Worm (Caenorhabditis elegans) whole organism, L2 larva: ENCODE data around the gene fnip-2.

ENCODE experiments used
- C34F6.9 ChIP-seq: fragments of 150-350 bp; optimal IDR thresholded peaks from 2 replicates; lab custom pipeline; 2014; ENCODE audit warnings: missing biosample characterization, missing genetic modification characterization
- F13H6.1 ChIP-seq: sonication (generic microtip); optimal IDR thresholded peaks from 2 replicates; lab custom pipeline; 2016; ENCODE audit warnings: missing genetic modification characterization, missing compliant biosample characterization
- R02D3.7 ChIP-seq: fragments of 150-350 bp; optimal IDR thresholded peaks from 2 replicates; lab custom pipeline; 2014; ENCODE audit warnings: missing biosample characterization, missing genetic modification characterization
- Y55F3AM.14 ChIP-seq: fragments of 200-800 bp; sonication (Bioruptor generic); optimal IDR thresholded peaks from 2 replicates; lab custom pipeline; 2018; ENCODE audit warnings: mild to moderate bottlenecking, missing genetic modification characterization, missing compliant biosample characterization
- ZK546.5 ChIP-seq: sonication (generic microtip); optimal IDR thresholded peaks from 2 replicates; lab custom pipeline; 2017; ENCODE audit warnings: missing biosample characterization, missing genetic modification characterization
- alr-1 ChIP-seq: fragments of 150-350 bp; optimal IDR thresholded peaks from 2 replicates; lab custom pipeline; 2014; ENCODE audit warnings: missing biosample characterization, missing genetic modification characterization
- aly-2 ChIP-seq: fragments of 150-350 bp; optimal IDR thresholded peaks from 2 replicates; lab custom pipeline; 2014; ENCODE audit warnings: missing biosample characterization, missing genetic modification characterization
- ama-1 ChIP-seq: fragments of 150-350 bp; optimal IDR thresholded peaks from 2 replicates; lab custom pipeline; 2018; ENCODE audit warnings: inconsistent platforms
- blmp-1 ChIP-seq: sonication (generic microtip); optimal IDR thresholded peaks from 2 replicates; lab custom pipeline; 2017; ENCODE audit warnings: missing genetic modification characterization, mild to moderate bottlenecking, missing compliant biosample characterization, antibody characterized with exemption, moderate library complexity; ENCODE audit not compliant: insufficient read depth
- ceh-16 ChIP-seq: fragments of 150-350 bp; optimal IDR thresholded peaks from 2 replicates; lab custom pipeline; 2014; ENCODE audit warnings: missing biosample characterization, missing genetic modification characterization
- ceh-82 ChIP-seq: fragments of 150-350 bp; optimal IDR thresholded peaks from 2 replicates; lab custom pipeline; 2014; ENCODE audit warnings: missing biosample characterization, missing genetic modification characterization
- crh-2 ChIP-seq: sonication (generic microtip); optimal IDR thresholded peaks from 2 replicates; lab custom pipeline; 2017; ENCODE audit warnings: missing biosample characterization, missing genetic modification characterization
- dmd-4 ChIP-seq: sonication (generic microtip); optimal IDR thresholded peaks from 2 replicates; lab custom pipeline; 2017; ENCODE audit warnings: missing biosample characterization, missing genetic modification characterization
- egl-27 ChIP-seq: sonication (generic microtip); optimal IDR thresholded peaks from 3 replicates; lab custom pipeline; 2017; ENCODE audit warnings: missing biosample characterization, missing genetic modification reagents, missing genetic modification characterization
- elt-1 ChIP-seq: fragments of 150-350 bp; optimal IDR thresholded peaks from 2 replicates; lab custom pipeline; 2014; ENCODE audit warnings: missing biosample characterization, missing genetic modification characterization
- elt-3 ChIP-seq: sonication (generic microtip); optimal IDR thresholded peaks from 2 replicates; lab custom pipeline; 2017; ENCODE audit warnings: missing biosample characterization, missing genetic modification characterization
- fos-1 ChIP-seq: fragments of 150-350 bp; optimal IDR thresholded peaks from 2 replicates; lab custom pipeline; 2014; ENCODE audit warnings: missing biosample characterization, missing genetic modification characterization
- gmeb-1 ChIP-seq: fragments of 150-350 bp; optimal IDR thresholded peaks from 2 replicates; lab custom pipeline; 2014; ENCODE audit warnings: missing biosample characterization, missing genetic modification characterization
- lin-11 ChIP-seq: fragments of 150-350 bp; sonication (generic microtip); optimal IDR thresholded peaks from 2 replicates; lab custom pipeline; 2014; ENCODE audit warnings: missing biosample characterization, missing genetic modification characterization, inconsistent platforms, mixed read lengths
- lin-13 ChIP-seq: fragments of 150-350 bp; optimal IDR thresholded peaks from 2 replicates; lab custom pipeline; 2014; ENCODE audit warnings: missing biosample characterization, missing genetic modification reagents, missing genetic modification characterization
- lin-39 ChIP-seq: fragments of 150-350 bp; optimal IDR thresholded peaks from 2 replicates; lab custom pipeline; 2014; ENCODE audit warnings: missing biosample characterization, missing genetic modification reagents, missing genetic modification characterization
- lsy-2 ChIP-seq, 2 experiments: fragments of 150-350 bp in 1 of 2; sonication (generic microtip) in 1 of 2; optimal IDR thresholded peaks; 2 replicates each; lab custom pipeline; 2014 to 2017; ENCODE audit warnings: missing biosample characterization in 2 of 2, missing genetic modification characterization in 2 of 2
- mab-5 ChIP-seq: fragments of 150-350 bp; optimal IDR thresholded peaks from 2 replicates; lab custom pipeline; 2014; ENCODE audit warnings: missing biosample characterization, missing genetic modification characterization
- mbf-1 ChIP-seq: sonication (generic microtip); optimal IDR thresholded peaks from 2 replicates; lab custom pipeline; 2017; ENCODE audit warnings: missing biosample characterization, missing genetic modification characterization
- mdl-1 ChIP-seq, 2 experiments: fragments of 150-350 bp in 1 of 2; sonication (generic microtip) in 1 of 2; optimal IDR thresholded peaks; 2 replicates each; lab custom pipeline; 2017; ENCODE audit warnings: missing biosample characterization in 2 of 2, missing genetic modification characterization in 2 of 2
- nhr-10 ChIP-seq: sonication (generic microtip); optimal IDR thresholded peaks from 2 replicates; lab custom pipeline; 2017; ENCODE audit warnings: missing biosample characterization, missing genetic modification characterization
- nhr-11 ChIP-seq: fragments of 150-350 bp; optimal IDR thresholded peaks from 2 replicates; lab custom pipeline; 2014; ENCODE audit warnings: missing biosample characterization, missing genetic modification characterization
- nhr-12 ChIP-seq: fragments of 150-350 bp; optimal IDR thresholded peaks from 2 replicates; lab custom pipeline; 2014; ENCODE audit warnings: missing biosample characterization, missing genetic modification characterization
- nhr-129 ChIP-seq: fragments of 150-350 bp; optimal IDR thresholded peaks from 2 replicates; lab custom pipeline; 2014; ENCODE audit warnings: missing biosample characterization, missing genetic modification characterization
- nhr-21 ChIP-seq: fragments of 150-350 bp; optimal IDR thresholded peaks from 2 replicates; lab custom pipeline; 2014; ENCODE audit warnings: missing biosample characterization, missing genetic modification characterization
- nhr-23 ChIP-seq: fragments of 150-350 bp; optimal IDR thresholded peaks from 2 replicates; lab custom pipeline; 2014; ENCODE audit warnings: missing biosample characterization, missing genetic modification reagents, missing genetic modification characterization
- nhr-237 ChIP-seq: fragments of 150-350 bp; optimal IDR thresholded peaks from 2 replicates; lab custom pipeline; 2014; ENCODE audit warnings: missing biosample characterization, missing genetic modification characterization
- nhr-25 ChIP-seq: fragments of 150-350 bp; sonication (generic microtip); optimal IDR thresholded peaks from 3 replicates; lab custom pipeline; 2014; ENCODE audit warnings: missing biosample characterization, missing genetic modification characterization
- nhr-6 ChIP-seq: fragments of 150-350 bp; optimal IDR thresholded peaks from 2 replicates; lab custom pipeline; 2014; ENCODE audit warnings: missing biosample characterization, missing genetic modification characterization
- nhr-77 ChIP-seq: fragments of 150-350 bp; optimal IDR thresholded peaks from 2 replicates; lab custom pipeline; 2014; ENCODE audit warnings: missing biosample characterization, missing genetic modification characterization
- peb-1 ChIP-seq: fragments of 150-350 bp; optimal IDR thresholded peaks from 2 replicates; lab custom pipeline; 2014; ENCODE audit warnings: missing biosample characterization, missing genetic modification characterization
- sem-4 ChIP-seq: fragments of 150-350 bp; optimal IDR thresholded peaks from 2 replicates; lab custom pipeline; 2014; ENCODE audit warnings: missing biosample characterization, missing genetic modification reagents, missing genetic modification characterization
- skn-1 ChIP-seq: sonication (generic microtip); optimal IDR thresholded peaks from 2 replicates; lab custom pipeline; 2017; ENCODE audit warnings: missing biosample characterization, missing genetic modification characterization
- sma-3 ChIP-seq: sonication (generic microtip); optimal IDR thresholded peaks from 2 replicates; lab custom pipeline; 2016; ENCODE audit warnings: missing genetic modification reagents, missing genetic modification characterization, missing compliant biosample characterization
- sma-9 ChIP-seq, 2 experiments: fragments of 150-350 bp in 1 of 2; sonication (generic microtip) in 1 of 2; optimal IDR thresholded peaks; 2 replicates each; lab custom pipeline; 2014 to 2016; ENCODE audit warnings: missing genetic modification characterization in 2 of 2, mild to moderate bottlenecking in 1 of 2, missing biosample characterization in 1 of 2, missing compliant biosample characterization in 1 of 2, missing genetic modification reagents in 1 of 2, moderate library complexity in 1 of 2
- snpc-4 ChIP-seq: fragments of 150-350 bp; optimal IDR thresholded peaks from 2 replicates; lab custom pipeline; 2014; ENCODE audit warnings: missing biosample characterization, missing genetic modification characterization
- unc-39 ChIP-seq: fragments of 150-350 bp; optimal IDR thresholded peaks from 2 replicates; lab custom pipeline; 2014; ENCODE audit warnings: missing biosample characterization, missing genetic modification characterization
- unc-55 ChIP-seq: fragments of 150-350 bp; sonication (generic microtip); optimal IDR thresholded peaks from 3 replicates; lab custom pipeline; 2014; ENCODE audit warnings: missing biosample characterization, missing genetic modification reagents, missing genetic modification characterization
- unc-62 ChIP-seq: fragments of 150-350 bp; optimal IDR thresholded peaks from 2 replicates; lab custom pipeline; 2014; ENCODE audit warnings: missing biosample characterization, missing genetic modification reagents, missing genetic modification characterization
- zag-1 ChIP-seq: fragments of 150-350 bp; optimal IDR thresholded peaks from 2 replicates; lab custom pipeline; 2014; ENCODE audit warnings: missing biosample characterization, missing genetic modification characterization
- ztf-1 ChIP-seq: fragments of 200-800 bp; sonication (Bioruptor generic); conservative IDR thresholded peaks from 2 replicates; pipeline ENCODE4 v1.3.6; 2022; ENCODE audit warnings: missing genetic modification characterization, missing compliant biosample characterization
- ztf-11 ChIP-seq: sonication (generic microtip); optimal IDR thresholded peaks from 2 replicates; lab custom pipeline; 2017; ENCODE audit warnings: missing biosample characterization, missing genetic modification characterization
- ztf-4 ChIP-seq: fragments of 150-350 bp; optimal IDR thresholded peaks from 2 replicates; lab custom pipeline; 2014; ENCODE audit warnings: missing biosample characterization, missing genetic modification characterization

The fnip-2 gene

DNA sequence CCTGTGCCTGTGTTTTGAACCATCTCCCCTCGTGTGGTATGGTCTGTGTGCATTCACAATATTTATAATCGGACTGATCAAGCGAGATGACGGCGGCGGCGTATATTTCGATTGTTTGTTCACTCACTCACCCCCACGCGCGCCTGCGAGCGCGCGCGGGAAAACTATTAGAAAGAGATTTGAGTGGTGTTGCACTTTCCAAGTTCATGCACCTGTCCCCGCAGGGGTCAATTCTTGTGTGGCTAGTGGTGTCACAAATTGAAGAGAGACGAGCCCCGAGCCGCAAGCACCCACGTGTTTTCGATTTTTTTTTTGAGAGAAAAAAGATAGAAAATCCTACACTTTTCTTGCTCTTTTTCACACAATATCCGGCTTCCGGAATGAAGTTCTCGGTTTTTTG is 5.4 kb upstream of the fnip-2 start (continued):
- no peak for TF ChIP-seq nhr-77 (tag; lab: Kevin White, UChicago)
- TF ChIP-seq peb-1, result no peak
- TF ChIP-seq unc-39 (tag; lab: Kevin White, UChicago), result no peak
- TF ChIP-seq dmd-4 (tag; lab: Kevin White, UChicago), result no peak
- TF ChIP-seq crh-2 (tag; lab: Kevin White, UChicago), result no peak
- TF ChIP-seq mbf-1 (tag; lab: Kevin White, UChicago), result no peak
- TF ChIP-seq sma-9 (GFP tag; optimal IDR thresholded peaks at IDR 0.05; lab: Kevin White, UChicago), result peak; percentile 37
- no peak for TF ChIP-seq sma-9 (tag; optimal IDR thresholded peaks at IDR 0.05; lab: Kevin White, UChicago)
- no peak for TF ChIP-seq snpc-4 (tag; lab: Kevin White, UChicago)

DNA sequence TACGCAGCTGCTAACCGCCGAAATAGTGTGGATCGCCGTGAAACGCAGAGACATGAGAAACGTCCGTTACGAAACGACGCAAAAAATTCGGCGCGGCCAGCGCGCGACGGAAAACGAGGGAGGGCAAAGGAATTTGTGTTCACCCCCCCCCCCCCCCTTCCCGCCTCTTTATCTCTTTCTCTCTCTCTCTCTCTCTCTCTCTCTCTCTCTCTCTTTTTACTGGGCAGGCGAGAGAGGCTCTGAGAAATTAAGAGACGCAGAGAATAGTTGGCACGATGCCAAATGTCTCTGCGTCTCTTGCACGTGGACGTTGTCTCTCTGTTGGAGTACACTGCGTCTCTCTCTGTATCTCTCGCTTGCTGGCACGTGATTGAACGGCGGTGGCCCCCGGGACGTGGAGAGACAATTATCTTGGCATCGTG is 3.3 kb upstream of the fnip-2 start:
- TF ChIP-seq nhr-77 (tag; lab: Kevin White, UChicago) (peak; percentile 66), nhr-10 (tag; lab: Kevin White, UChicago) (peak; percentile 81), lsy-2 (tag; optimal IDR thresholded peaks at IDR 0.05; lab: Kevin White, UChicago) (peak; percentile 89 to 94), mab-5 (tag; lab: Kevin White, UChicago) (peak; percentile 95), peb-1 (no peak), fos-1 (peak; percentile 79), ama-1 (lab: Kevin White, UChicago) (peak; percentile 64), gmeb-1 (tag; lab: Kevin White, UChicago) (peak; percentile 90), unc-55 (peak; percentile 82), blmp-1 (tag; lab: Kevin White, UChicago) (peak; percentile 80), mdl-1 (tag; optimal IDR thresholded peaks at IDR 0.05; lab: Kevin White, UChicago) (peak; percentile 98 to 99), ztf-11 (tag; lab: Kevin White, UChicago) (no peak), snpc-4 (tag; lab: Kevin White, UChicago) (peak; percentile 60), ztf-4 (tag; lab: Kevin White, UChicago) (peak; percentile 75), F13H6.1 (peak; percentile 100), ZK546.5 (tag; lab: Kevin White, UChicago) (peak; percentile 62), ztf-1 (peak; percentile 95; the same call in 1 of the 2 replicates), unc-39 (tag; lab: Kevin White, UChicago) (peak; percentile 17), sma-3 (GFP tag; lab: Kevin White, UChicago) (peak; percentile 98), nhr-23 (tag; lab: Kevin White, UChicago) (no peak), Y55F3AM.14 (GFP tag; lab: Kevin White, UChicago) (peak; percentile 98), nhr-21 (tag; lab: Kevin White, UChicago) (peak; percentile 98), C34F6.9 (tag; lab: Kevin White, UChicago) (peak; percentile 94), zag-1 (peak; percentile 85), alr-1 (tag; lab: Kevin White, UChicago) (no peak), lin-13 (GFP tag; lab: Kevin White, UChicago) (peak; percentile 94), skn-1 (tag; lab: Kevin White, UChicago) (no peak), nhr-129 (tag; lab: Kevin White, UChicago) (peak; percentile 85), aly-2 (tag; lab: Kevin White, UChicago) (no peak), nhr-25 (tag; lab: Kevin White, UChicago) (peak; percentile 98), ceh-82 (tag; lab: Kevin White, UChicago) (peak; percentile 84), crh-2 (tag; lab: Kevin White, UChicago) (peak; percentile 98), egl-27 (tag; lab: Kevin White, UChicago) (peak; percentile 98), nhr-11 (tag; lab: Kevin White, UChicago) (no peak), lin-11 (tag; lab: Kevin White, UChicago) (peak; percentile 77), nhr-12 (tag; lab: Kevin White, UChicago) (peak; percentile 15), dmd-4 (tag; lab: Kevin White, UChicago) (no peak), R02D3.7 (tag; lab: Kevin White, UChicago) (peak; percentile 39), mbf-1 (tag; lab: Kevin White, UChicago) (no peak), elt-3 (tag; lab: Kevin White, UChicago) (no peak), unc-62 (GFP tag; lab: Kevin White, UChicago) (peak; percentile 78), nhr-6 (peak; percentile 92), nhr-237 (peak; percentile 84), sem-4 (tag; lab: Kevin White, UChicago) (peak; percentile 92), lin-39 (tag; lab: Kevin White, UChicago) (no peak), ceh-16 (tag; lab: Kevin White, UChicago) (peak; percentile 47), elt-1 (tag; lab: Kevin White, UChicago) (no peak), sma-9 (GFP tag; optimal IDR thresholded peaks at IDR 0.05; lab: Kevin White, UChicago) (peak; percentile 99), sma-9 (tag; optimal IDR thresholded peaks at IDR 0.05; lab: Kevin White, UChicago) (peak; percentile 62)
